Fruit fly (Drosophila melanogaster) whole organism, prepupa: Measurements from ENCODE around the gene CG46463.

ENCODE experiments used
- Blimp-1 ChIP-seq: fragments of 200-800 bp; sonication (Bioruptor generic); optimal IDR thresholded peaks from 3 replicates; lab custom pipeline; 2017; ENCODE audit warnings: missing biosample characterization, missing genetic modification characterization, mild to moderate bottlenecking, moderate library complexity, missing genetic modification reagents
- CG10631 ChIP-seq: fragments of 200-800 bp; sonication (Bioruptor generic); optimal IDR thresholded peaks from 2 replicates; lab custom pipeline; 2016; ENCODE audit warnings: missing biosample characterization, missing genetic modification characterization
- CG10669 ChIP-seq: fragments of 200-800 bp; sonication (Bioruptor generic); optimal IDR thresholded peaks from 3 replicates; lab custom pipeline; 2018; ENCODE audit warnings: missing biosample characterization, mild to moderate bottlenecking, missing genetic modification characterization, moderate library complexity
- CG11294 ChIP-seq: fragments of 200-800 bp; sonication (Bioruptor generic); IDR thresholded peaks from 2 replicates; pipeline ENCODE4 v1.3.6; 2022; ENCODE audit warnings: missing biosample characterization, missing genetic modification characterization
- CG15336 ChIP-seq: fragments of 200-800 bp; sonication (Bioruptor generic); IDR thresholded peaks from 2 replicates; pipeline ENCODE4 v1.3.6; 2022; ENCODE audit warnings: missing biosample characterization, missing genetic modification characterization
- CG16779 ChIP-seq: fragments of 200-800 bp; sonication (Bioruptor generic); optimal IDR thresholded peaks from 3 replicates; lab custom pipeline; 2017; ENCODE audit warnings: missing biosample characterization, mild to moderate bottlenecking, missing genetic modification characterization
- CG31627 ChIP-seq: fragments of 200-800 bp; sonication (Bioruptor generic); optimal IDR thresholded peaks from 3 replicates; lab custom pipeline; 2016; ENCODE audit warnings: missing biosample characterization, missing genetic modification characterization
- CG32006 ChIP-seq: fragments of 200-800 bp; sonication (Bioruptor generic); optimal IDR thresholded peaks from 3 replicates; lab custom pipeline; 2017; ENCODE audit warnings: missing biosample characterization, mild to moderate bottlenecking, missing genetic modification characterization
- CG3919 ChIP-seq: fragments of 200-800 bp; sonication (Bioruptor generic); optimal IDR thresholded peaks from 3 replicates; lab custom pipeline; 2016; ENCODE audit warnings: missing biosample characterization, missing genetic modification characterization
- CG4318 ChIP-seq: fragments of 200-800 bp; sonication (Bioruptor generic); optimal IDR thresholded peaks from 3 replicates; lab custom pipeline; 2017; ENCODE audit warnings: missing biosample characterization, mild to moderate bottlenecking, missing genetic modification characterization
- CG6163 ChIP-seq: fragments of 200-800 bp; sonication (Bioruptor generic); IDR thresholded peaks from 3 replicates; pipeline ENCODE4 v1.3.6; 2022; ENCODE audit warnings: missing biosample characterization, missing genetic modification characterization
- CG6276 ChIP-seq: fragments of 200-800 bp; sonication (Bioruptor generic); optimal IDR thresholded peaks from 2 replicates; lab custom pipeline; 2017; ENCODE audit warnings: missing biosample characterization, mild to moderate bottlenecking, missing genetic modification characterization
- CG6792 ChIP-seq: fragments of 200-800 bp; sonication (Bioruptor generic); optimal IDR thresholded peaks from 3 replicates; lab custom pipeline; 2016; ENCODE audit warnings: missing biosample characterization, missing genetic modification characterization
- CG6808 ChIP-seq: fragments of 200-800 bp; sonication (Bioruptor generic); optimal IDR thresholded peaks from 3 replicates; lab custom pipeline; 2017; ENCODE audit warnings: missing biosample characterization, missing genetic modification characterization, mild to moderate bottlenecking, moderate library complexity, missing genetic modification reagents
- CG7368 ChIP-seq: fragments of 200-800 bp; sonication (Bioruptor generic); optimal IDR thresholded peaks from 3 replicates; lab custom pipeline; 2016; ENCODE audit warnings: missing biosample characterization, missing genetic modification characterization
- CG8119 ChIP-seq: fragments of 200-800 bp; sonication (Bioruptor generic); IDR thresholded peaks from 3 replicates; pipeline ENCODE4 v1.3.6; 2022; ENCODE audit warnings: missing biosample characterization, missing genetic modification characterization
- CG8319 ChIP-seq: fragments of 200-800 bp; sonication (Bioruptor generic); optimal IDR thresholded peaks from 3 replicates; lab custom pipeline; 2016; ENCODE audit warnings: missing biosample characterization, missing genetic modification characterization
- CG8632 ChIP-seq: fragments of 200-800 bp; sonication (Bioruptor generic); optimal IDR thresholded peaks from 3 replicates; lab custom pipeline; 2016; ENCODE audit warnings: missing biosample characterization, missing genetic modification characterization
- CG9139 ChIP-seq: fragments of 200-800 bp; sonication (Bioruptor generic); optimal IDR thresholded peaks from 3 replicates; lab custom pipeline; 2017; ENCODE audit warnings: missing biosample characterization, mild to moderate bottlenecking, missing genetic modification characterization
- Eip78C ChIP-seq: fragments of 200-800 bp; sonication (Bioruptor generic); peaks from one replicate; lab custom pipeline; 2016; ENCODE audit warnings: missing biosample characterization, missing genetic modification characterization
- Eip93F ChIP-seq: fragments of 200-800 bp; sonication (Bioruptor generic); optimal IDR thresholded peaks from 2 replicates; lab custom pipeline; 2016; ENCODE audit warnings: missing biosample characterization, mild to moderate bottlenecking, missing genetic modification characterization
- Ets21C ChIP-seq: fragments of 200-800 bp; sonication (Bioruptor generic); optimal IDR thresholded peaks from 3 replicates; lab custom pipeline; 2016; ENCODE audit warnings: missing biosample characterization, missing genetic modification characterization
- Gug ChIP-seq: fragments of 200-800 bp; sonication (Bioruptor generic); IDR thresholded peaks from 2 replicates; pipeline ENCODE4 v1.3.6; 2022; ENCODE audit warnings: missing biosample characterization, missing genetic modification characterization
- Hr39 ChIP-seq: fragments of 200-800 bp; sonication (Bioruptor generic); optimal IDR thresholded peaks from 2 replicates; lab custom pipeline; 2016; ENCODE audit warnings: missing biosample characterization, missing genetic modification characterization
- Hr4 ChIP-seq: fragments of 200-800 bp; sonication (Bioruptor generic); optimal IDR thresholded peaks from 3 replicates; lab custom pipeline; 2016; ENCODE audit warnings: missing biosample characterization, missing genetic modification characterization
- Lpt ChIP-seq: fragments of 200-800 bp; sonication (Bioruptor generic); optimal IDR thresholded peaks from 3 replicates; lab custom pipeline; 2016; ENCODE audit warnings: missing biosample characterization, missing genetic modification characterization
- Met ChIP-seq: fragments of 200-800 bp; sonication (Bioruptor generic); optimal IDR thresholded peaks from 3 replicates; lab custom pipeline; 2016; ENCODE audit warnings: missing biosample characterization, missing genetic modification characterization
- Sox14 ChIP-seq: fragments of 200-800 bp; sonication (Bioruptor generic); optimal IDR thresholded peaks from 3 replicates; lab custom pipeline; 2016; ENCODE audit warnings: missing biosample characterization, missing genetic modification characterization
- Sox15 ChIP-seq: fragments of 200-800 bp; sonication (Bioruptor generic); optimal IDR thresholded peaks from 3 replicates; lab custom pipeline; 2016; ENCODE audit warnings: missing biosample characterization, missing genetic modification characterization
- acj6 ChIP-seq: fragments of 200-800 bp; sonication (Bioruptor generic); optimal IDR thresholded peaks from 3 replicates; lab custom pipeline; 2016; ENCODE audit warnings: missing biosample characterization, missing genetic modification characterization
- cyc ChIP-seq: fragments of 200-800 bp; sonication (Bioruptor generic); optimal IDR thresholded peaks from 3 replicates; lab custom pipeline; 2016; ENCODE audit warnings: missing biosample characterization, missing genetic modification characterization
- eg ChIP-seq: fragments of 200-800 bp; sonication (Bioruptor generic); IDR thresholded peaks from 3 replicates; pipeline ENCODE4 v1.3.6; 2022; ENCODE audit warnings: missing biosample characterization, missing genetic modification characterization
- fd59A ChIP-seq: fragments of 200-800 bp; sonication (Bioruptor generic); optimal IDR thresholded peaks from 2 replicates; lab custom pipeline; 2017; ENCODE audit warnings: missing biosample characterization, mild to moderate bottlenecking, missing genetic modification characterization, missing genetic modification reagents
- fd85E ChIP-seq: fragments of 200-800 bp; sonication (Bioruptor generic); optimal IDR thresholded peaks from 3 replicates; lab custom pipeline; 2016; ENCODE audit warnings: missing biosample characterization, missing genetic modification characterization
- fkh ChIP-seq: fragments of 200-800 bp; sonication (Bioruptor generic); optimal IDR thresholded peaks from 3 replicates; lab custom pipeline; 2017; ENCODE audit warnings: missing biosample characterization, mild to moderate bottlenecking, missing genetic modification characterization, moderate library complexity
- lz ChIP-seq: fragments of 200-800 bp; sonication (Bioruptor generic); optimal IDR thresholded peaks from 3 replicates; lab custom pipeline; 2016; ENCODE audit warnings: missing biosample characterization, missing genetic modification characterization
- pdm3 ChIP-seq: fragments of 200-800 bp; sonication (Bioruptor generic); optimal IDR thresholded peaks from 3 replicates; lab custom pipeline; 2016; ENCODE audit warnings: missing biosample characterization, missing genetic modification characterization
- ss ChIP-seq, 2 experiments: fragments of 200-800 bp; sonication (Bioruptor generic); optimal IDR thresholded peaks; 2 replicates in 1 of 2; 3 replicates in 1 of 2; lab custom pipeline; 2017 to 2018; ENCODE audit warnings: mild to moderate bottlenecking in 2 of 2, missing biosample characterization in 2 of 2, missing genetic modification characterization in 2 of 2, moderate library complexity in 1 of 2
- svp ChIP-seq: fragments of 200-800 bp; sonication (Bioruptor generic); peaks from one replicate; lab custom pipeline; 2016; ENCODE audit warnings: missing biosample characterization, missing genetic modification characterization
- vri ChIP-seq: fragments of 200-800 bp; sonication (Bioruptor generic); optimal IDR thresholded peaks from 3 replicates; lab custom pipeline; 2016; ENCODE audit warnings: missing biosample characterization, mild to moderate bottlenecking, missing genetic modification characterization

The CG46463 gene

dm6 chr3L:3472786-3473185, 11.7 kb downstream of the CG46463 start (continued):
- TF ChIP-seq acj6 (GFP tag; lab: Kevin White, UChicago) (peak; percentile 57), CG8119 (GFP tag; lab: Robert Waterston, UW) (peak; percentile 63), CG15336 (GFP tag; lab: Robert Waterston, UW) (0 out of 2 replicates have a peak, but pooled peaks have one; percentile 47), eg (GFP tag; lab: Robert Waterston, UW) (peak; percentile 70; the same call in 2 of the 3 replicates), Eip78C (GFP tag; lab: Kevin White, UChicago) (peak; percentile 71), Hr39 (GFP tag; lab: Kevin White, UChicago) (peak; percentile 10), pdm3 (GFP tag; lab: Kevin White, UChicago) (no peak), Blimp-1 (no peak), Hr4 (GFP tag; lab: Kevin White, UChicago) (peak; percentile 37), fd85E (GFP tag; lab: Kevin White, UChicago) (no peak), CG9139 (peak; percentile 7), CG6808 (GFP tag; lab: Kevin White, UChicago) (peak; percentile 62), Gug (GFP tag; lab: Robert Waterston, UW) (0 out of 2 replicates have a peak, but pooled peaks have one; percentile 16), CG4318 (no peak), CG32006 (GFP tag; lab: Kevin White, UChicago) (no peak), CG10669 (GFP tag; lab: Kevin White, UChicago) (peak; percentile 54), CG11294 (GFP tag; lab: Robert Waterston, UW) (no peak), Eip93F (no peak), Sox15 (GFP tag; lab: Kevin White, UChicago) (no peak), CG6276 (GFP tag; lab: Kevin White, UChicago) (no peak), lz (GFP tag; lab: Kevin White, UChicago) (peak; percentile 30), CG10631 (peak; percentile 35), CG16779 (tag; lab: Kevin White, UChicago) (peak; percentile 41), Lpt (no peak), ss (GFP tag; optimal IDR thresholded peaks at IDR 0.05; lab: Kevin White, UChicago) (peak; percentile 46 to 74), CG7368 (GFP tag; lab: Kevin White, UChicago) (peak; percentile 40), fd59A (GFP tag; lab: Kevin White, UChicago) (peak; percentile 43), CG8632 (GFP tag; lab: Kevin White, UChicago) (peak; percentile 20), CG6792 (GFP tag; lab: Kevin White, UChicago) (peak; percentile 51), CG8319 (GFP tag; lab: Kevin White, UChicago) (no peak), Sox14 (GFP tag; lab: Kevin White, UChicago) (peak; percentile 39), fkh (no peak), CG3919 (peak; percentile 38), vri (GFP tag; lab: Kevin White, UChicago) (peak; percentile 27), svp (GFP tag; lab: Kevin White, UChicago) (peak; percentile 68)

DNA sequence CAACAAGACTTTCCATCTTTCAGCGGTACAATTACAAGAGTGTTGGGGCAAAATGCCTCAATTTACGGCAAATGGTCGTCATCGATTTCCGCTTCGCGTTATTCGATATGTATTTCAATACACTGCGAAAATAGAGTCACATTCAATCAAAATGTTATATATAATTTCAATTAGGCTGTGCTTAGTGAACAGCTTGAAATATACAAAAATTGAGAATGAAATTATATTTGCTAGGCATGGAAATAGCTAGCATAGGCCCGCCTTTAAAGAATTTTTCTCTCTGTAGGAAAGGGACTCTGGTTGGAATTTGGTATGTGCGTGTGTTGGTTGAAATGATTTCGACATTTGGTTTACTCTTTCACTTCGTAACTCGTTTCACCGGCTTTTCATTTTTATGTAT, 18.4 kb downstream of the CG46463 start:
- TF ChIP-seq Blimp-1 (no peak), Eip78C (GFP tag; lab: Kevin White, UChicago) (peak; percentile 50), cyc (peak; percentile 5), CG31627 (GFP tag; lab: Kevin White, UChicago) (peak; percentile 2), CG8632 (GFP tag; lab: Kevin White, UChicago) (no peak), eg (GFP tag; lab: Robert Waterston, UW) (0 out of 3 replicates have a peak, but pooled peaks have one; percentile 9), Met (peak; percentile 3), fd59A (GFP tag; lab: Kevin White, UChicago) (no peak), CG6163 (GFP tag; lab: Robert Waterston, UW) (0 out of 3 replicates have a peak, but pooled peaks have one; percentile 29), CG32006 (GFP tag; lab: Kevin White, UChicago) (peak; percentile 11), CG10631 (no peak), Hr39 (GFP tag; lab: Kevin White, UChicago) (peak; percentile 8), Ets21C (no peak)
- TF ChIP-seq, all 60 proteins: peak for 8
